Worm (Caenorhabditis elegans) whole organism, young adult: ENCODE results near the gene nduc-2.

Experiments
- B0019.2 ChIP-seq: fragments of 200-800 bp; sonication (Bioruptor generic); conservative IDR thresholded peaks from 2 replicates; pipeline ENCODE4 v1.3.6; 2022; ENCODE audit warnings: missing genetic modification reagents, missing genetic modification characterization, missing compliant biosample characterization
- B0035.1 ChIP-seq: sonication (generic microtip); optimal IDR thresholded peaks from 2 replicates; lab custom pipeline; 2016; ENCODE audit warnings: missing genetic modification characterization, mild to moderate bottlenecking, missing compliant biosample characterization, missing genotype, missing genetic modification reagents
- B0336.3 ChIP-seq: fragments of 200-800 bp; sonication (Bioruptor generic); IDR thresholded peaks from 2 replicates; pipeline ENCODE4 v1.3.6; 2022; ENCODE audit warnings: missing genetic modification characterization, missing compliant biosample characterization
- C17E4.6 ChIP-seq: fragments of 200-800 bp; sonication (Bioruptor generic); IDR thresholded peaks from 2 replicates; pipeline ENCODE4 v1.3.6; 2022; ENCODE audit warnings: missing genetic modification reagents, missing genetic modification characterization, missing compliant biosample characterization
- D2030.7 ChIP-seq: fragments of 200-800 bp; sonication (Bioruptor generic); IDR thresholded peaks from 2 replicates; pipeline ENCODE4 v1.3.6; 2022; ENCODE audit warnings: missing genetic modification reagents, missing genetic modification characterization, missing compliant biosample characterization
- F10E7.11 ChIP-seq: sonication (generic microtip); optimal IDR thresholded peaks from 2 replicates; lab custom pipeline; 2017; ENCODE audit warnings: mild to moderate bottlenecking, missing genetic modification characterization, moderate library complexity, missing compliant biosample characterization
- F39B2.1 ChIP-seq: fragments of 200-800 bp; sonication (Bioruptor generic); IDR thresholded peaks from 2 replicates; pipeline ENCODE4 v1.3.6; 2022; ENCODE audit warnings: missing genetic modification reagents, missing genetic modification characterization, missing compliant biosample characterization
- F49E8.2 ChIP-seq: sonication (generic microtip); optimal IDR thresholded peaks from 3 replicates; lab custom pipeline; 2017; ENCODE audit warnings: missing genetic modification characterization, mild to moderate bottlenecking, missing compliant biosample characterization, antibody characterized with exemption, moderate library complexity; ENCODE audit not compliant: insufficient read depth
- F57A8.1 ChIP-seq: fragments of 200-800 bp; sonication (Bioruptor generic); optimal IDR thresholded peaks from 2 replicates; lab custom pipeline; 2018; ENCODE audit warnings: mild to moderate bottlenecking, missing genetic modification characterization, moderate library complexity, missing compliant biosample characterization
- K11D2.4 ChIP-seq: fragments of 200-800 bp; sonication (Bioruptor generic); IDR thresholded peaks from 2 replicates; pipeline ENCODE4 v1.3.6; 2022; ENCODE audit warnings: missing genetic modification reagents, missing genetic modification characterization, missing compliant biosample characterization
- Y53F4B.3 ChIP-seq: fragments of 200-800 bp; sonication (Bioruptor generic); IDR thresholded peaks from 2 replicates; pipeline ENCODE4 v1.3.6; 2022; ENCODE audit warnings: missing genetic modification reagents, missing genetic modification characterization, missing compliant biosample characterization
- Y56A3A.18 ChIP-seq: fragments of 200-800 bp; sonication (Bioruptor generic); IDR thresholded peaks from 2 replicates; pipeline ENCODE4 v1.3.6; 2022; ENCODE audit warnings: missing genetic modification reagents, missing genetic modification characterization, missing compliant biosample characterization
- ZK185.1 ChIP-seq: sonication (generic microtip); optimal IDR thresholded peaks from 2 replicates; lab custom pipeline; 2016; ENCODE audit warnings: mild to moderate bottlenecking, missing genetic modification characterization, missing compliant biosample characterization; ENCODE audit not compliant: poor library complexity, severe bottlenecking
- atf-7 ChIP-seq: sonication (generic microtip); optimal IDR thresholded peaks from 2 replicates; lab custom pipeline; 2017; ENCODE audit warnings: mild to moderate bottlenecking, missing genetic modification characterization, missing compliant biosample characterization
- attf-5 ChIP-seq: fragments of 200-800 bp; sonication (Bioruptor generic); optimal IDR thresholded peaks from 2 replicates; lab custom pipeline; 2018; ENCODE audit warnings: mild to moderate bottlenecking, missing genetic modification characterization, missing compliant biosample characterization
- attf-6 ChIP-seq: fragments of 200-800 bp; sonication (Bioruptor generic); IDR thresholded peaks from 2 replicates; pipeline ENCODE4 v1.3.6; 2022; ENCODE audit warnings: missing genetic modification reagents, missing genetic modification characterization, missing compliant biosample characterization
- cebp-2 ChIP-seq: fragments of 200-800 bp; sonication (Bioruptor generic); IDR thresholded peaks from 2 replicates; pipeline ENCODE4 v1.3.6; 2022; ENCODE audit warnings: missing genetic modification characterization, missing compliant biosample characterization
- ceh-100 ChIP-seq: fragments of 200-800 bp; sonication (Bioruptor generic); IDR thresholded peaks from 2 replicates; pipeline ENCODE4 v1.3.6; 2022; ENCODE audit warnings: missing genetic modification reagents, missing genetic modification characterization, missing compliant biosample characterization
- ceh-27 ChIP-seq: fragments of 200-800 bp; sonication (Bioruptor generic); optimal IDR thresholded peaks from 2 replicates; lab custom pipeline; 2018; ENCODE audit warnings: mild to moderate bottlenecking, missing genetic modification characterization, moderate library complexity, missing compliant biosample characterization
- ceh-58 ChIP-seq: fragments of 200-800 bp; sonication (Bioruptor generic); IDR thresholded peaks from 2 replicates; pipeline ENCODE4 v1.3.6; 2022; ENCODE audit warnings: missing genetic modification characterization, missing compliant biosample characterization
- chd-7 ChIP-seq: sonication (generic microtip); optimal IDR thresholded peaks from 2 replicates; lab custom pipeline; 2016; ENCODE audit warnings: mild to moderate bottlenecking, missing genetic modification characterization, moderate library complexity, missing compliant biosample characterization
- dox-1 ChIP-seq: fragments of 200-800 bp; sonication (Bioruptor generic); IDR thresholded peaks from 2 replicates; pipeline ENCODE4 v1.3.6; 2022; ENCODE audit warnings: missing genetic modification reagents, missing genetic modification characterization, missing compliant biosample characterization
- egl-18 ChIP-seq: fragments of 200-800 bp; sonication (Bioruptor generic); IDR thresholded peaks from 2 replicates; pipeline ENCODE4 v1.3.6; 2022; ENCODE audit warnings: missing genetic modification reagents, missing genetic modification characterization, missing compliant biosample characterization
- gei-17 ChIP-seq: fragments of 200-800 bp; sonication (Bioruptor generic); optimal IDR thresholded peaks from 2 replicates; lab custom pipeline; 2018; ENCODE audit warnings: mild to moderate bottlenecking, missing genetic modification characterization, missing compliant biosample characterization
- him-1 ChIP-seq: sonication (generic microtip); optimal IDR thresholded peaks from 2 replicates; lab custom pipeline; 2016; ENCODE audit warnings: missing genotype, missing genetic modification reagents, missing genetic modification characterization, missing compliant biosample characterization
- hlh-12 ChIP-seq: sonication (generic microtip); optimal IDR thresholded peaks from 2 replicates; lab custom pipeline; 2016; ENCODE audit warnings: missing genetic modification characterization, missing compliant biosample characterization
- let-526 ChIP-seq: fragments of 200-800 bp; sonication (Bioruptor generic); IDR thresholded peaks from 2 replicates; pipeline ENCODE4 v1.3.6; 2022; ENCODE audit warnings: missing genetic modification reagents, missing genetic modification characterization, missing compliant biosample characterization
- lin-35 ChIP-seq, 3 experiments: fragments of 150-350 bp in 2 of 3; sonication (generic microtip) in 1 of 3; optimal IDR thresholded peaks; 2 replicates each; lab custom pipeline; 2014 to 2018; ENCODE audit warnings: missing biosample characterization in 3 of 3, missing genetic modification characterization in 3 of 3, missing genetic modification reagents in 3 of 3
- madf-3 ChIP-seq: fragments of 200-800 bp; sonication (Bioruptor generic); IDR thresholded peaks from 2 replicates; pipeline ENCODE4 v1.3.6; 2022; ENCODE audit warnings: missing genetic modification reagents, missing genetic modification characterization, missing compliant biosample characterization
- madf-6 ChIP-seq: fragments of 200-800 bp; sonication (Bioruptor generic); IDR thresholded peaks from 2 replicates; pipeline ENCODE4 v1.3.6; 2022; ENCODE audit warnings: missing genetic modification reagents, missing genetic modification characterization, missing compliant biosample characterization
- mel-28 ChIP-seq: sonication (generic microtip); optimal IDR thresholded peaks from 2 replicates; lab custom pipeline; 2016; ENCODE audit warnings: borderline replicate concordance, mild to moderate bottlenecking, missing genetic modification characterization, missing compliant biosample characterization
- mxl-1 ChIP-seq: sonication (generic microtip); optimal IDR thresholded peaks from 2 replicates; lab custom pipeline; 2016; ENCODE audit warnings: missing genetic modification characterization, missing compliant biosample characterization
- rcor-1 ChIP-seq: fragments of 200-800 bp; sonication (Bioruptor generic); IDR thresholded peaks from 2 replicates; pipeline ENCODE4 v1.3.6; 2022; ENCODE audit warnings: missing genetic modification reagents, missing genetic modification characterization, missing compliant biosample characterization
- rec-8 ChIP-seq, 2 experiments: sonication (generic microtip); optimal IDR thresholded peaks; 2 replicates each; lab custom pipeline; 2016; ENCODE audit warnings: mild to moderate bottlenecking in 2 of 2, missing genetic modification characterization in 2 of 2, missing genetic modification reagents in 2 of 2, missing genotype in 2 of 2, missing biosample characterization in 1 of 2, missing compliant biosample characterization in 1 of 2, moderate library complexity in 1 of 2
- repo-1 ChIP-seq: sonication (generic microtip); optimal IDR thresholded peaks from 2 replicates; lab custom pipeline; 2017; ENCODE audit warnings: mild to moderate bottlenecking, missing genetic modification characterization, missing compliant biosample characterization
- sea-2 ChIP-seq: fragments of 200-800 bp; sonication (Bioruptor generic); IDR thresholded peaks from 2 replicates; pipeline ENCODE4 v1.3.6; 2022; ENCODE audit warnings: missing genetic modification characterization, missing compliant biosample characterization
- snpc-3.4 ChIP-seq: sonication (generic microtip); optimal IDR thresholded peaks from 2 replicates; lab custom pipeline; 2017; ENCODE audit warnings: missing genetic modification characterization, mild to moderate bottlenecking, missing compliant biosample characterization, antibody characterized with exemption, moderate library complexity, missing genotype, missing genetic modification reagents
- somi-1 ChIP-seq: fragments of 200-800 bp; sonication (Bioruptor generic); optimal IDR thresholded peaks from 2 replicates; lab custom pipeline; 2018; ENCODE audit warnings: mild to moderate bottlenecking, missing genetic modification characterization, missing compliant biosample characterization
- tbx-9 ChIP-seq: sonication (generic microtip); optimal IDR thresholded peaks from 2 replicates; lab custom pipeline; 2016; ENCODE audit warnings: borderline replicate concordance, missing genetic modification characterization, inconsistent platforms, missing compliant biosample characterization
- unc-62 ChIP-seq: fragments of 150-350 bp; optimal IDR thresholded peaks from 2 replicates; lab custom pipeline; 2014; ENCODE audit warnings: missing biosample characterization, missing genetic modification reagents, missing genetic modification characterization
- xnd-1 ChIP-seq: sonication (generic microtip); optimal IDR thresholded peaks from 2 replicates; lab custom pipeline; 2016; ENCODE audit warnings: missing genotype, missing genetic modification reagents, missing genetic modification characterization, missing compliant biosample characterization
- zfh-2 ChIP-seq: fragments of 200-800 bp; sonication (Bioruptor generic); conservative IDR thresholded peaks from 2 replicates; pipeline ENCODE4 v1.3.6; 2022; ENCODE audit warnings: missing genetic modification reagents, missing genetic modification characterization, missing compliant biosample characterization
- zim-3 ChIP-seq: sonication (generic microtip); optimal IDR thresholded peaks from 2 replicates; lab custom pipeline; 2017; ENCODE audit warnings: mild to moderate bottlenecking, missing genetic modification characterization, moderate library complexity, missing compliant biosample characterization
- ztf-18 ChIP-seq: sonication (generic microtip); optimal IDR thresholded peaks from 2 replicates; lab custom pipeline; 2016; ENCODE audit warnings: missing genotype, mild to moderate bottlenecking, missing genetic modification characterization, missing compliant biosample characterization
- ztf-22 ChIP-seq: fragments of 200-800 bp; sonication (Bioruptor generic); optimal IDR thresholded peaks from 2 replicates; lab custom pipeline; 2018; ENCODE audit warnings: mild to moderate bottlenecking, missing genetic modification characterization, moderate library complexity, missing compliant biosample characterization
- ztf-25 ChIP-seq: fragments of 200-800 bp; sonication (Bioruptor generic); IDR thresholded peaks from 2 replicates; pipeline ENCODE4 v1.3.6; 2022; ENCODE audit warnings: missing genetic modification reagents, missing genetic modification characterization, missing compliant biosample characterization
- ztf-26 ChIP-seq: sonication (generic microtip); optimal IDR thresholded peaks from 2 replicates; lab custom pipeline; 2017; ENCODE audit warnings: missing genetic modification characterization, missing compliant biosample characterization
- ztf-3 ChIP-seq: fragments of 200-800 bp; sonication (Bioruptor generic); optimal IDR thresholded peaks from 2 replicates; lab custom pipeline; 2018; ENCODE audit warnings: mild to moderate bottlenecking, missing genetic modification characterization, missing compliant biosample characterization

nduc-2 gene

DNA sequence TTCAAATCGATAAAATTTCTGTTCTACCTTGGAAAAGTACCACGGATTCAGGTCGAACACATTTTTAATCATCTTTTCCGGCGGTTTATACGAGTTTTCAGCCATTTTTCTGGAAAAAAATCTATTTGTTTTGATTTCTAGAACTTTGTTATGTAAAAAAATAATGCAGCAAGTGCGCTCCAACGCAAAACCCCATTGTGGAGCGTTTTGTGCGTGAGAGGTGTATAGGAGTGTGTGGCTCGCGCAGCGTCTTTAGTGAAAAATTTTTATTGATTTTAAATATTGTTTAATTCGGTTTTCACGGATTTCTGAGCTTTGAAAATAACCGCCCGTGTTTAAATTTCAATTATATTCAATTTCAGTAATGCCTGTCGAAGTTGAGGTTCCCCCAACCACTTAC, 812 bp upstream of the nduc-2 start, which contains the start of gene Y71H2AM.20 (continued):
- TF ChIP-seq him-1 (tag; lab: Kevin White, UChicago) = no peak
- TF ChIP-seq rcor-1 (GFP tag; lab: Robert Waterston, UW) = peak; percentile 84
- TF ChIP-seq F39B2.1 (GFP tag; lab: Robert Waterston, UW) = no peak
- TF ChIP-seq mel-28 = no peak
- TF ChIP-seq zim-3 (tag; lab: Kevin White, UChicago) = no peak
- TF ChIP-seq xnd-1 (tag; lab: Kevin White, UChicago) = peak; percentile 49
- no peak for TF ChIP-seq repo-1 (tag; lab: Kevin White, UChicago)
- no peak for TF ChIP-seq egl-18 (GFP tag; lab: Robert Waterston, UW)
- TF ChIP-seq attf-5 (GFP tag; lab: Kevin White, UChicago) = peak; percentile 100
- no peak for TF ChIP-seq mxl-1
- TF ChIP-seq ztf-22 (GFP tag; lab: Kevin White, UChicago) = no peak
- peak; percentile 96 for TF ChIP-seq snpc-3.4 (tag; lab: Kevin White, UChicago)
- no peak for TF ChIP-seq F10E7.11
- TF ChIP-seq atf-7 (tag; lab: Kevin White, UChicago) = peak; percentile 56
- TF ChIP-seq madf-3 (GFP tag; lab: Robert Waterston, UW) = peak; percentile 96
- peak; percentile 74; the same call in 1 of the 2 replicates for TF ChIP-seq let-526 (GFP tag; lab: Robert Waterston, UW)
- no peak for TF ChIP-seq tbx-9 (tag; lab: Kevin White, UChicago)
- TF ChIP-seq ztf-3 (GFP tag; lab: Kevin White, UChicago) = peak; percentile 10
- no peak for TF ChIP-seq B0035.1 (tag; lab: Kevin White, UChicago)
- no peak for TF ChIP-seq ceh-58 (GFP tag; lab: Robert Waterston, UW)
- TF ChIP-seq B0336.3 (GFP tag; lab: Robert Waterston, UW) = peak; percentile 69; the same call in 1 of the 2 replicates
- peak; percentile 79 for TF ChIP-seq C17E4.6 (GFP tag; lab: Robert Waterston, UW)
- peak; percentile 83 for TF ChIP-seq ztf-18 (tag; lab: Kevin White, UChicago)
- peak; percentile 85 for TF ChIP-seq B0019.2
- peak; percentile 93 for TF ChIP-seq ceh-27 (GFP tag; lab: Kevin White, UChicago)
- TF ChIP-seq ztf-26 = peak; percentile 72
- TF ChIP-seq somi-1 (GFP tag; lab: Kevin White, UChicago) = peak; percentile 61
- peak; percentile 98 for TF ChIP-seq dox-1 (GFP tag; lab: Robert Waterston, UW)
- no peak for TF ChIP-seq zfh-2 (GFP tag; lab: Robert Waterston, UW)
- TF ChIP-seq rec-8 (tag; optimal IDR thresholded peaks at IDR 0.05; lab: Kevin White, UChicago) = peak in 1 of 2 experiments; percentile 13
- peak; percentile 90 for TF ChIP-seq madf-6
- TF ChIP-seq chd-7 (tag; lab: Kevin White, UChicago) = peak; percentile 67
- TF ChIP-seq sea-2 (GFP tag; lab: Robert Waterston, UW) = no peak
- TF ChIP-seq D2030.7 (GFP tag; lab: Robert Waterston, UW) = peak; percentile 93
- peak; percentile 91 for TF ChIP-seq K11D2.4
- peak; percentile 71; the same call in 1 of the 2 replicates for TF ChIP-seq Y53F4B.3 (GFP tag; lab: Robert Waterston, UW)
- TF ChIP-seq attf-6 = 0 out of 2 replicates have a peak, but pooled peaks have one; percentile 16
- TF ChIP-seq Y56A3A.18 = no peak
- peak; percentile 70 for TF ChIP-seq ceh-100 (GFP tag; lab: Robert Waterston, UW)
- no peak for TF ChIP-seq gei-17 (GFP tag; lab: Kevin White, UChicago)
- TF ChIP-seq hlh-12 (tag; lab: Kevin White, UChicago) = no peak
- TF ChIP-seq unc-62 (GFP tag; lab: Kevin White, UChicago) = peak; percentile 62
- peak; percentile 30 to 95 (median 34) for TF ChIP-seq lin-35 (GFP tag; optimal IDR thresholded peaks at IDR 0.05; lab: Kevin White, UChicago)
- TF ChIP-seq ZK185.1 (tag; lab: Kevin White, UChicago) = peak; percentile 93
- TF ChIP-seq cebp-2 (GFP tag; lab: Robert Waterston, UW) = no peak
- TF ChIP-seq F57A8.1 (GFP tag; lab: Kevin White, UChicago) = no peak
- TF ChIP-seq F49E8.2 = peak; percentile 85
- no peak for TF ChIP-seq ztf-25 (GFP tag; lab: Robert Waterston, UW)
